Worm (Caenorhabditis elegans) whole organism, L1 larva: Measurements from ENCODE around the gene thn-5.

Experiments
- F16B12.6 ChIP-seq: fragments of 150-350 bp; optimal IDR thresholded peaks from 2 replicates; lab custom pipeline; 2014; ENCODE audit warnings: missing biosample characterization, missing genetic modification characterization
- ceh-63 ChIP-seq: fragments of 200-800 bp; sonication (Bioruptor generic); optimal IDR thresholded peaks from 2 replicates; lab custom pipeline; 2018; ENCODE audit warnings: mild to moderate bottlenecking, missing genetic modification characterization, missing compliant biosample characterization
- efl-1 ChIP-seq, 4 experiments: fragments of 150-350 bp; optimal IDR thresholded peaks in 3 of 4; peaks in 1 of 4; 1 replicate in 1 of 4; 2 replicates in 3 of 4; lab custom pipeline; 2014; ENCODE audit warnings: missing biosample characterization in 2 of 4, missing genetic modification characterization in 2 of 4, missing genetic modification reagents in 2 of 4
- fos-1 ChIP-seq: fragments of 150-350 bp; optimal IDR thresholded peaks from 2 replicates; lab custom pipeline; 2014; ENCODE audit warnings: missing biosample characterization, missing genetic modification characterization
- jun-1 ChIP-seq: fragments of 150-350 bp; optimal IDR thresholded peaks from 2 replicates; lab custom pipeline; 2014; ENCODE audit warnings: missing biosample characterization, missing genetic modification reagents, missing genetic modification characterization
- mdl-1 ChIP-seq, 2 experiments: fragments of 150-350 bp; optimal IDR thresholded peaks; 2 replicates each; lab custom pipeline; 2014 to 2017; ENCODE audit warnings: missing biosample characterization in 2 of 2, missing genetic modification characterization in 2 of 2, inconsistent platforms in 1 of 2
- mep-1 ChIP-seq: fragments of 150-350 bp; optimal IDR thresholded peaks from 2 replicates; lab custom pipeline; 2014; ENCODE audit warnings: missing biosample characterization, missing genetic modification characterization
- nhr-11 ChIP-seq: fragments of 150-350 bp; optimal IDR thresholded peaks from 2 replicates; lab custom pipeline; 2014; ENCODE audit warnings: missing biosample characterization, missing genetic modification characterization
- nhr-12 ChIP-seq: sonication (generic microtip); optimal IDR thresholded peaks from 2 replicates; lab custom pipeline; 2017; ENCODE audit warnings: missing biosample characterization, missing genetic modification characterization
- snpc-4 ChIP-seq: fragments of 150-350 bp; optimal IDR thresholded peaks from 2 replicates; lab custom pipeline; 2014; ENCODE audit warnings: missing biosample characterization, missing genetic modification characterization
- swsn-7 ChIP-seq: sonication (generic microtip); optimal IDR thresholded peaks from 2 replicates; lab custom pipeline; 2016; ENCODE audit warnings: missing genetic modification characterization, missing compliant biosample characterization
- unc-86 ChIP-seq: sonication (generic microtip); optimal IDR thresholded peaks from 2 replicates; lab custom pipeline; 2016; ENCODE audit warnings: missing genetic modification characterization, missing compliant biosample characterization

DNA sequence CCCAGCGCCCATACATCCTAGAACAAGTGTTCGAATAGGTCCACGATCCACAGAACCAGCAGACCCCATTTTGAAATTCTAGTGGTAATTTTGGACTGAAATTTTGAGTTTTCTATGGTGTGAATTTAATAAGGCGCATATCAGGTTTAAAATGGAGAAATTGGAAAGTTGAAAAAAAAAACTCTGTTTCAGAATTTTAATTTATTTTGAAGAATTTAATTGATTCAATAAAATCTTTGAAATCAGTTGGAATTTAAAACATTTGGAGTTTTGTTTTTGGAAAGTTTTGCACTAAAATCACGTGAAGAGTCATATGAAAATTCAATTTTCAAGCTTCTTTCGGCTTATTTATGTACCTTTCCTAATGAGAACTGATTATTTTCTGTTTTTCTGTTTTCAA is 35.1 kb upstream of the thn-5 start, which contains the start of gene gpa-18:
- TF ChIP-seq mdl-1 (tag; optimal IDR thresholded peaks at IDR 0.05; lab: Kevin White, UChicago) = no peak
- no peak for TF ChIP-seq ceh-63
- TF ChIP-seq jun-1 (tag; lab: Kevin White, UChicago) = no peak
- no peak for TF ChIP-seq nhr-11 (tag; lab: Kevin White, UChicago)
- no peak for TF ChIP-seq nhr-12
- no peak for TF ChIP-seq unc-86 (tag; lab: Kevin White, UChicago)
- TF ChIP-seq efl-1 (optimal IDR thresholded peaks at IDR 0.05; lab: Kevin White, UChicago) = no peak
- TF ChIP-seq efl-1 (GFP tag; optimal IDR thresholded peaks at IDR 0.05 in 1 of 2; lab: Kevin White, UChicago) = no peak
- no peak for TF ChIP-seq F16B12.6 (tag; lab: Kevin White, UChicago)
- TF ChIP-seq snpc-4 = no peak
- no peak for TF ChIP-seq fos-1
- TF ChIP-seq mep-1 (tag; lab: Kevin White, UChicago) = no peak
- TF ChIP-seq swsn-7 (tag; lab: Kevin White, UChicago) = no peak
